Worm (Caenorhabditis elegans) whole organism, L4 larva: ENCODE data around the gene C33A12.4.

Experiments used
- F10B5.3 ChIP-seq: sonication (generic microtip); optimal IDR thresholded peaks from 2 replicates; lab custom pipeline; 2016; ENCODE audit warnings: mild to moderate bottlenecking, missing genetic modification characterization, missing compliant biosample characterization
- nhr-11 ChIP-seq: fragments of 150-350 bp; optimal IDR thresholded peaks from 2 replicates; lab custom pipeline; 2014; ENCODE audit warnings: missing biosample characterization, missing genetic modification characterization
- pqm-1 ChIP-seq: sonication (generic microtip); optimal IDR thresholded peaks from 2 replicates; lab custom pipeline; 2017; ENCODE audit warnings: missing biosample characterization, missing genetic modification characterization
- ztf-7 ChIP-seq: fragments of 150-350 bp; optimal IDR thresholded peaks from 2 replicates; lab custom pipeline; 2014; ENCODE audit warnings: missing biosample characterization, missing genetic modification characterization

ce11 chrIV:9496306-9496705, 14.1 kb downstream of the C33A12.4 start, which contains the start of gene sru-3:
- TF ChIP-seq F10B5.3 (tag; lab: Kevin White, UChicago) (no peak), ztf-7 (no peak), pqm-1 (tag; lab: Kevin White, UChicago) (no peak), nhr-11 (tag; lab: Kevin White, UChicago) (no peak)
